Worm (Caenorhabditis elegans): ENCODE measurements around the gene nhr-282.
"Not testable (repeated sequence)": the region's sequence is repeated elsewhere in the genome, so short reads cannot be mapped to it uniquely, and the experiment has no call there.

nhr-282 gene

ce11 chrV:15782494-15782893 lies 29.6 kb upstream of the nhr-282 start, which contains the start of gene T26E4.3:
Gene T26E4.3 (plus strand): TSS chrV:15782794.
- TF ChIP-seq flt-1 (GFP tag; IDR thresholded peaks at IDR 0.05) (no peak), med-1 (GFP tag; optimal IDR thresholded peaks at IDR 0.05; ENCODE audit: insufficient read depth) (no peak), ztf-29 (GFP tag; IDR thresholded peaks at IDR 0.05) (no peak), tab-1 (GFP tag; IDR thresholded peaks at IDR 0.05) (no peak), cog-1 (tag; optimal IDR thresholded peaks at IDR 0.05) (no peak), ztf-23 (GFP tag; IDR thresholded peaks at IDR 0.05) (no peak)

- TF ChIP-seq tab-1 (GFP tag; IDR thresholded peaks at IDR 0.05) (no peak), T22C8.4 (GFP tag; IDR thresholded peaks at IDR 0.05) (no peak), flt-1 (GFP tag; IDR thresholded peaks at IDR 0.05) (no peak), klf-2 (GFP tag; conservative IDR thresholded peaks at IDR 0.05) (no peak), ztf-23 (GFP tag; IDR thresholded peaks at IDR 0.05) (no peak), med-1 (GFP tag; optimal IDR thresholded peaks at IDR 0.05; ENCODE audit: insufficient read depth) (no peak), cog-1 (tag; optimal IDR thresholded peaks at IDR 0.05) (no peak), ref-1 (GFP tag; conservative IDR thresholded peaks at IDR 0.05) (no peak)
These were observed 19.7 kb upstream of the nhr-282 start, which contains the start of gene T26E4.4 for ce11 chrV:15792409-15792808. Gene T26E4.4 (minus strand): TSS chrV:15792509.

ce11 chrV:15793270-15793669 lies 18.8 kb upstream of the nhr-282 start, which contains the start of gene T26E4.7:
Gene T26E4.7 (plus strand): TSS chrV:15793570.
- no peak for TF ChIP-seq flt-1 (GFP tag; IDR thresholded peaks at IDR 0.05)
- TF ChIP-seq T22C8.4 (GFP tag; IDR thresholded peaks at IDR 0.05) = no peak
- TF ChIP-seq ref-1 (GFP tag; conservative IDR thresholded peaks at IDR 0.05) = no peak
- TF ChIP-seq cog-1 (tag; optimal IDR thresholded peaks at IDR 0.05) = no peak
- no peak for TF ChIP-seq klf-2 (GFP tag; conservative IDR thresholded peaks at IDR 0.05)
- no peak for TF ChIP-seq ztf-23 (GFP tag; IDR thresholded peaks at IDR 0.05)
- TF ChIP-seq ztf-29 (GFP tag; IDR thresholded peaks at IDR 0.05) = no peak
- no peak for TF ChIP-seq med-1 (GFP tag; optimal IDR thresholded peaks at IDR 0.05; ENCODE audit: insufficient read depth)
- no peak for TF ChIP-seq tab-1 (GFP tag; IDR thresholded peaks at IDR 0.05)

ce11 chrV:15796087-15796486 lies 16.0 kb upstream of the nhr-282 start, which contains the start of gene nhr-223:
Gene nhr-223 (plus strand): TSS chrV:15796387.
- no peak for TF ChIP-seq tab-1 (GFP tag; IDR thresholded peaks at IDR 0.05)
- TF ChIP-seq klf-2 (GFP tag; conservative IDR thresholded peaks at IDR 0.05) = no peak
- TF ChIP-seq cog-1 (tag; optimal IDR thresholded peaks at IDR 0.05) = no peak
- TF ChIP-seq ztf-29 (GFP tag; IDR thresholded peaks at IDR 0.05) = no peak
- TF ChIP-seq T22C8.4 (GFP tag; IDR thresholded peaks at IDR 0.05) = no peak
- no peak for TF ChIP-seq flt-1 (GFP tag; IDR thresholded peaks at IDR 0.05)
- TF ChIP-seq ztf-23 (GFP tag; IDR thresholded peaks at IDR 0.05) = no peak
- TF ChIP-seq ref-1 (GFP tag; conservative IDR thresholded peaks at IDR 0.05) = no peak
- TF ChIP-seq med-1 (GFP tag; optimal IDR thresholded peaks at IDR 0.05; ENCODE audit: insufficient read depth) = no peak

ce11 chrV:15798108-15798507 lies 14.0 kb upstream of the nhr-282 start, which contains the start of gene T26E4.10:
Gene T26E4.10 (minus strand): TSS chrV:15798208.
- TF ChIP-seq med-1 (GFP tag; optimal IDR thresholded peaks at IDR 0.05; ENCODE audit: insufficient read depth) (no peak), klf-2 (GFP tag; conservative IDR thresholded peaks at IDR 0.05) (no peak), cog-1 (tag; optimal IDR thresholded peaks at IDR 0.05) (no peak), flt-1 (GFP tag; IDR thresholded peaks at IDR 0.05) (no peak), T22C8.4 (GFP tag; IDR thresholded peaks at IDR 0.05) (no peak), ztf-29 (GFP tag; IDR thresholded peaks at IDR 0.05) (no peak), tab-1 (GFP tag; IDR thresholded peaks at IDR 0.05) (no peak), ref-1 (GFP tag; conservative IDR thresholded peaks at IDR 0.05) (no peak), ztf-23 (GFP tag; IDR thresholded peaks at IDR 0.05) (no peak)

ce11 chrV:15802623-15803022 lies 9.5 kb upstream of the nhr-282 start, which contains the start of gene T26E4.9:
Gene T26E4.9 (minus strand): TSS chrV:15802723.
- not testable (repeated sequence) for TF ChIP-seq flt-1 (GFP tag; IDR thresholded peaks at IDR 0.05); ztf-23 (GFP tag; IDR thresholded peaks at IDR 0.05); med-1 (GFP tag; optimal IDR thresholded peaks at IDR 0.05; ENCODE audit: insufficient read depth)

- TF ChIP-seq T22C8.4 (GFP tag; IDR thresholded peaks at IDR 0.05); ztf-29 (GFP tag; IDR thresholded peaks at IDR 0.05); klf-2 (GFP tag; conservative IDR thresholded peaks at IDR 0.05): not testable (repeated sequence)
These were observed 9.0 kb upstream of the nhr-282 start, which contains the start of gene srd-27 for ce11 chrV:15803079-15803478. Gene srd-27 (plus strand): TSS chrV:15803379.

- not testable (repeated sequence) for TF ChIP-seq ztf-23 (GFP tag; IDR thresholded peaks at IDR 0.05); flt-1 (GFP tag; IDR thresholded peaks at IDR 0.05); ref-1 (GFP tag; conservative IDR thresholded peaks at IDR 0.05)
These were observed 8.3 kb upstream of the nhr-282 start, which contains the start of gene T26E4.18 for ce11 chrV:15803748-15804147. Gene T26E4.18 (minus strand): TSS chrV:15803848.

ce11 chrV:15807420-15807819 lies 4.7 kb upstream of the nhr-282 start, which contains the start of gene srsx-38:
Gene srsx-38 (minus strand): TSS chrV:15807520.
- not testable (repeated sequence) for TF ChIP-seq ztf-29, ztf-23, tab-1 (GFP tag; IDR thresholded peaks at IDR 0.05)

ce11 chrV:15809543-15809942 lies 2.5 kb upstream of the nhr-282 start, which contains the start of gene srsx-36:
Gene srsx-36 (minus strand): TSS chrV:15809643.
- TF ChIP-seq T22C8.4 (GFP tag; IDR thresholded peaks at IDR 0.05) = no peak
- no peak for TF ChIP-seq ztf-23 (GFP tag; IDR thresholded peaks at IDR 0.05)
- TF ChIP-seq klf-2 (GFP tag; conservative IDR thresholded peaks at IDR 0.05) = no peak
- no peak for TF ChIP-seq ref-1 (GFP tag; conservative IDR thresholded peaks at IDR 0.05)
- no peak for TF ChIP-seq flt-1 (GFP tag; IDR thresholded peaks at IDR 0.05)
- TF ChIP-seq tab-1 (GFP tag; IDR thresholded peaks at IDR 0.05) = no peak

All from whole organism, midembryonic.